Worm (Caenorhabditis elegans): ENCODE measurements around the gene pqn-32.

DNA sequence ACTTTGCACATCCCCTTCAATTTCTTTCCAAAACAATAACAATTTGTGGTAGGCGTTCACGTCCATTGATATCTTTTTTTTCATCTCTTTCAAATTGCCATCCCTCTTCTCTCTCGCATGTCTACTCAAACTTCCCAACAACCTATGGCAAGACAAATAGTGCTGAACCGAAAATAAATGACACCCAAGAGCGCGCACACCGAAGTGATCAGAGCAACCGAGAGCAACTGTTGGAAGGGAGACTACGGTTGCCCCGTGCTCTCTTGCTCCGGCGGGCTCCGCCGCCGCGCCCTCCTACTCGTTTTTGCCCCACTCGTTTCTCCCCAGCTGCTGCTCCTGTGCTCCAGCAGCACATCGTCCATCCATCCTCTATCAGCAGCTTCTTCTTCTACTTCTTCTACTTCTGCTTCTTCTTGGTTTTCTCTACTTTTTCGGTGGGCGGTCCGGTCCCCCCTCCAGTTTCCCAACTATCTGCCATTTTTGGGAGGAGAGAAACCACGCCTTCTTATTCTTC is 41.0 kb upstream of the pqn-32 start:
- TF ChIP-seq W03F9.2 (tag; optimal IDR thresholded peaks at IDR 0.05) (no peak), dao-5 (tag; optimal IDR thresholded peaks at IDR 0.05) (no peak)
